Fruit fly (Drosophila melanogaster) whole organism, prepupa: ENCODE measurements around the gene CG32683.
A peak's percentile ranks its signal among the peaks of the same experiment; 100 is the strongest.

Source experiments
- Blimp-1 ChIP-seq: fragments of 200-800 bp; sonication (Bioruptor generic); optimal IDR thresholded peaks from 3 replicates; lab custom pipeline; 2017; ENCODE audit warnings: missing biosample characterization, missing genetic modification characterization, mild to moderate bottlenecking, moderate library complexity, missing genetic modification reagents
- CG10631 ChIP-seq: fragments of 200-800 bp; sonication (Bioruptor generic); optimal IDR thresholded peaks from 2 replicates; lab custom pipeline; 2016; ENCODE audit warnings: missing biosample characterization, missing genetic modification characterization
- CG10669 ChIP-seq: fragments of 200-800 bp; sonication (Bioruptor generic); optimal IDR thresholded peaks from 3 replicates; lab custom pipeline; 2018; ENCODE audit warnings: missing biosample characterization, mild to moderate bottlenecking, missing genetic modification characterization, moderate library complexity
- CG11294 ChIP-seq: fragments of 200-800 bp; sonication (Bioruptor generic); IDR thresholded peaks from 2 replicates; pipeline ENCODE4 v1.3.6; 2022; ENCODE audit warnings: missing biosample characterization, missing genetic modification characterization
- CG11902 ChIP-seq: fragments of 200-800 bp; sonication (Bioruptor generic); optimal IDR thresholded peaks from 3 replicates; lab custom pipeline; 2016; ENCODE audit warnings: missing biosample characterization, missing genetic modification characterization
- CG15336 ChIP-seq: fragments of 200-800 bp; sonication (Bioruptor generic); IDR thresholded peaks from 2 replicates; pipeline ENCODE4 v1.3.6; 2022; ENCODE audit warnings: missing biosample characterization, missing genetic modification characterization
- CG1621 ChIP-seq: fragments of 200-800 bp; sonication (Bioruptor generic); optimal IDR thresholded peaks from 3 replicates; lab custom pipeline; 2018; ENCODE audit warnings: missing biosample characterization, mild to moderate bottlenecking, missing genetic modification characterization
- CG16779 ChIP-seq: fragments of 200-800 bp; sonication (Bioruptor generic); optimal IDR thresholded peaks from 3 replicates; lab custom pipeline; 2017; ENCODE audit warnings: missing biosample characterization, mild to moderate bottlenecking, missing genetic modification characterization
- CG31627 ChIP-seq: fragments of 200-800 bp; sonication (Bioruptor generic); optimal IDR thresholded peaks from 3 replicates; lab custom pipeline; 2016; ENCODE audit warnings: missing biosample characterization, missing genetic modification characterization
- CG32006 ChIP-seq: fragments of 200-800 bp; sonication (Bioruptor generic); optimal IDR thresholded peaks from 3 replicates; lab custom pipeline; 2017; ENCODE audit warnings: missing biosample characterization, mild to moderate bottlenecking, missing genetic modification characterization
- CG34406 ChIP-seq: fragments of 200-800 bp; sonication (Bioruptor generic); optimal IDR thresholded peaks from 3 replicates; lab custom pipeline; 2016; ENCODE audit warnings: missing biosample characterization, missing genetic modification characterization
- CG3919 ChIP-seq: fragments of 200-800 bp; sonication (Bioruptor generic); optimal IDR thresholded peaks from 3 replicates; lab custom pipeline; 2016; ENCODE audit warnings: missing biosample characterization, missing genetic modification characterization
- CG6163 ChIP-seq: fragments of 200-800 bp; sonication (Bioruptor generic); IDR thresholded peaks from 3 replicates; pipeline ENCODE4 v1.3.6; 2022; ENCODE audit warnings: missing biosample characterization, missing genetic modification characterization
- CG6276 ChIP-seq: fragments of 200-800 bp; sonication (Bioruptor generic); optimal IDR thresholded peaks from 2 replicates; lab custom pipeline; 2017; ENCODE audit warnings: missing biosample characterization, mild to moderate bottlenecking, missing genetic modification characterization
- CG6808 ChIP-seq: fragments of 200-800 bp; sonication (Bioruptor generic); optimal IDR thresholded peaks from 3 replicates; lab custom pipeline; 2017; ENCODE audit warnings: missing biosample characterization, missing genetic modification characterization, mild to moderate bottlenecking, moderate library complexity, missing genetic modification reagents
- CG6854 ChIP-seq: fragments of 200-800 bp; sonication (Bioruptor generic); optimal IDR thresholded peaks from 2 replicates; lab custom pipeline; 2017; ENCODE audit warnings: missing biosample characterization, mild to moderate bottlenecking, missing genetic modification characterization
- CG7368 ChIP-seq: fragments of 200-800 bp; sonication (Bioruptor generic); optimal IDR thresholded peaks from 3 replicates; lab custom pipeline; 2016; ENCODE audit warnings: missing biosample characterization, missing genetic modification characterization
- CG8119 ChIP-seq: fragments of 200-800 bp; sonication (Bioruptor generic); IDR thresholded peaks from 3 replicates; pipeline ENCODE4 v1.3.6; 2022; ENCODE audit warnings: missing biosample characterization, missing genetic modification characterization
- CG8319 ChIP-seq: fragments of 200-800 bp; sonication (Bioruptor generic); optimal IDR thresholded peaks from 3 replicates; lab custom pipeline; 2016; ENCODE audit warnings: missing biosample characterization, missing genetic modification characterization
- CG8632 ChIP-seq: fragments of 200-800 bp; sonication (Bioruptor generic); optimal IDR thresholded peaks from 3 replicates; lab custom pipeline; 2016; ENCODE audit warnings: missing biosample characterization, missing genetic modification characterization
- CG9139 ChIP-seq: fragments of 200-800 bp; sonication (Bioruptor generic); optimal IDR thresholded peaks from 3 replicates; lab custom pipeline; 2017; ENCODE audit warnings: missing biosample characterization, mild to moderate bottlenecking, missing genetic modification characterization
- Eip75B ChIP-seq: fragments of 200-800 bp; sonication (Bioruptor generic); optimal IDR thresholded peaks from 3 replicates; lab custom pipeline; 2016; ENCODE audit warnings: missing biosample characterization, missing genetic modification characterization
- Eip78C ChIP-seq: fragments of 200-800 bp; sonication (Bioruptor generic); peaks from one replicate; lab custom pipeline; 2016; ENCODE audit warnings: missing biosample characterization, missing genetic modification characterization
- Eip93F ChIP-seq: fragments of 200-800 bp; sonication (Bioruptor generic); optimal IDR thresholded peaks from 2 replicates; lab custom pipeline; 2016; ENCODE audit warnings: missing biosample characterization, mild to moderate bottlenecking, missing genetic modification characterization
- Ets21C ChIP-seq: fragments of 200-800 bp; sonication (Bioruptor generic); optimal IDR thresholded peaks from 3 replicates; lab custom pipeline; 2016; ENCODE audit warnings: missing biosample characterization, missing genetic modification characterization
- Gug ChIP-seq: fragments of 200-800 bp; sonication (Bioruptor generic); IDR thresholded peaks from 2 replicates; pipeline ENCODE4 v1.3.6; 2022; ENCODE audit warnings: missing biosample characterization, missing genetic modification characterization
- Hr38 ChIP-seq: sonication (Bioruptor generic); optimal IDR thresholded peaks from 2 replicates; lab custom pipeline; 2016; ENCODE audit warnings: missing biosample characterization, missing genetic modification characterization
- Hr39 ChIP-seq: fragments of 200-800 bp; sonication (Bioruptor generic); optimal IDR thresholded peaks from 2 replicates; lab custom pipeline; 2016; ENCODE audit warnings: missing biosample characterization, missing genetic modification characterization
- Met ChIP-seq: fragments of 200-800 bp; sonication (Bioruptor generic); optimal IDR thresholded peaks from 3 replicates; lab custom pipeline; 2016; ENCODE audit warnings: missing biosample characterization, missing genetic modification characterization
- OdsH ChIP-seq: fragments of 200-800 bp; sonication (Bioruptor generic); optimal IDR thresholded peaks from 3 replicates; lab custom pipeline; 2016; ENCODE audit warnings: missing biosample characterization, missing genetic modification characterization
- Sox102F ChIP-seq: fragments of 200-800 bp; sonication (Bioruptor generic); optimal IDR thresholded peaks from 2 replicates; lab custom pipeline; 2016; ENCODE audit warnings: missing biosample characterization, mild to moderate bottlenecking, missing genetic modification characterization
- Sox14 ChIP-seq: fragments of 200-800 bp; sonication (Bioruptor generic); optimal IDR thresholded peaks from 3 replicates; lab custom pipeline; 2016; ENCODE audit warnings: missing biosample characterization, missing genetic modification characterization
- cyc ChIP-seq: fragments of 200-800 bp; sonication (Bioruptor generic); optimal IDR thresholded peaks from 3 replicates; lab custom pipeline; 2016; ENCODE audit warnings: missing biosample characterization, missing genetic modification characterization
- dac ChIP-seq: fragments of 200-800 bp; sonication (Bioruptor generic); optimal IDR thresholded peaks from 2 replicates; lab custom pipeline; 2017; ENCODE audit warnings: missing biosample characterization, mild to moderate bottlenecking, missing genetic modification characterization
- dsx ChIP-seq: fragments of 200-800 bp; optimal IDR thresholded peaks from 3 replicates; lab custom pipeline; 2019; ENCODE audit warnings: missing biosample characterization, mild to moderate bottlenecking, missing genetic modification characterization, moderate library complexity; ENCODE audit not compliant: poor library complexity, severe bottlenecking
- eg ChIP-seq: fragments of 200-800 bp; sonication (Bioruptor generic); IDR thresholded peaks from 3 replicates; pipeline ENCODE4 v1.3.6; 2022; ENCODE audit warnings: missing biosample characterization, missing genetic modification characterization
- esn ChIP-seq: fragments of 200-800 bp; sonication (Bioruptor generic); optimal IDR thresholded peaks from 2 replicates; lab custom pipeline; 2016; ENCODE audit warnings: missing biosample characterization, mild to moderate bottlenecking, missing genetic modification characterization, moderate library complexity
- fd85E ChIP-seq: fragments of 200-800 bp; sonication (Bioruptor generic); optimal IDR thresholded peaks from 3 replicates; lab custom pipeline; 2016; ENCODE audit warnings: missing biosample characterization, missing genetic modification characterization
- fkh ChIP-seq: fragments of 200-800 bp; sonication (Bioruptor generic); optimal IDR thresholded peaks from 3 replicates; lab custom pipeline; 2017; ENCODE audit warnings: missing biosample characterization, mild to moderate bottlenecking, missing genetic modification characterization, moderate library complexity
- net ChIP-seq: fragments of 200-800 bp; sonication (Bioruptor generic); optimal IDR thresholded peaks from 3 replicates; lab custom pipeline; 2016; ENCODE audit warnings: missing biosample characterization, missing genetic modification characterization
- pdm3 ChIP-seq: fragments of 200-800 bp; sonication (Bioruptor generic); optimal IDR thresholded peaks from 3 replicates; lab custom pipeline; 2016; ENCODE audit warnings: missing biosample characterization, missing genetic modification characterization
- salr ChIP-seq, 2 experiments: fragments of 200-800 bp; sonication (Bioruptor generic); optimal IDR thresholded peaks; 3 replicates each; lab custom pipeline; 2016 to 2018; ENCODE audit warnings: missing biosample characterization in 2 of 2, missing genetic modification characterization in 2 of 2, mild to moderate bottlenecking in 1 of 2
- spab ChIP-seq: fragments of 200-800 bp; sonication (Bioruptor generic); optimal IDR thresholded peaks from 2 replicates; lab custom pipeline; 2017; ENCODE audit warnings: missing biosample characterization, mild to moderate bottlenecking, missing genetic modification characterization, missing genetic modification reagents
- topi ChIP-seq: fragments of 200-800 bp; sonication (Bioruptor generic); optimal IDR thresholded peaks from 3 replicates; lab custom pipeline; 2016; ENCODE audit warnings: missing biosample characterization, missing genetic modification characterization
- vri ChIP-seq: fragments of 200-800 bp; sonication (Bioruptor generic); optimal IDR thresholded peaks from 3 replicates; lab custom pipeline; 2016; ENCODE audit warnings: missing biosample characterization, mild to moderate bottlenecking, missing genetic modification characterization

The CG32683 gene

DNA sequence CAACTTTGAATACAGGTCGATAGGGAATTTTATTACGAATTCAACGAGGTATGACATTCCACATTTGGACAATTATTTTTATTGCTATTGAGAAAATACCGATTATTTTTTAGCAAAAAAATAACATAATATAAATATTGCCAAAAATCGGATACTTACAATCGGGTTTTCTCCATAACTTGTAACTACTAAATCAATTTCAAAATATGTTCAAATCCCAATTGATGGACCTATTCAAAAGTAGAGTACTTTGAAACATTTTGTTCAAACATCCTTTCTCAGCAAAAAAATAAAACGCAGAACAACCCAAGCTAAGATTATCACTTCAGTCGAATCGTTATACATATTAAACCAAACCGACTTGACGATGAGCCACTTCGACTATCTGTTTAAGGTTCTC is 37.6 kb downstream of the CG32683 start, which contains the start of gene RabX2:
TSS of gene RabX2 (plus strand) at position 301 of the 400 bp plus-strand sequence.
- TF ChIP-seq cyc (GFP tag; lab: Kevin White, UChicago), result no peak
- no peak for TF ChIP-seq CG16779 (tag; lab: Kevin White, UChicago)
- no peak for TF ChIP-seq dsx (GFP tag; lab: Kevin White, UChicago)
- no peak for TF ChIP-seq CG6808 (GFP tag; lab: Kevin White, UChicago)
- no peak for TF ChIP-seq pdm3 (GFP tag; lab: Kevin White, UChicago)
- TF ChIP-seq CG15336 (GFP tag; lab: Robert Waterston, UW), result no peak
- TF ChIP-seq OdsH, result no peak
- TF ChIP-seq vri, result no peak
- TF ChIP-seq Blimp-1 (GFP tag; lab: Kevin White, UChicago), result no peak
- TF ChIP-seq CG1621 (tag; lab: Kevin White, UChicago), result no peak
- no peak for TF ChIP-seq net (GFP tag; lab: Kevin White, UChicago)
- TF ChIP-seq fkh (GFP tag; lab: Kevin White, UChicago), result no peak
- TF ChIP-seq CG8119 (GFP tag; lab: Robert Waterston, UW), result no peak
- no peak for TF ChIP-seq CG32006 (GFP tag; lab: Kevin White, UChicago)
- TF ChIP-seq spab, result no peak

DNA sequence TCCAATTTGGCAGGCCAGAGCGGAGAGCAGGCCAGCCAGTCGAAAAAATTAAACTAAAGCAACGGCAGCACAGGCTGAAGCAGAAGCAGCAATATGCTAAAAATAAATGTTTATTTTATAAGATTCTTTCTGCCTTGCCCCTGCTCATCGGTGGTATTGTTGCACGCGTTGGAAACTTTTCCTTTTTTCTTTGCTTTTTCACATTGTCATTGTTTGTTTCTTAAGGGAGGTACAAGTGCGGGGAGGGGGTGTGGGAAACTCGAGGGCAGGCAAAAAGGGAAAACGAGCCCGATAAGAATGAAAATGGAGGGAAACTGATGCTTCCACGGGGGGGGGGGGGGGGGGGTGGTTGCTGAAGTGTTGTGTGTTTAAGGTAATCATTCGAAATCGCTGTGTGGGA is 55.7 kb downstream of the CG32683 start:
- no peak for TF ChIP-seq Eip93F (GFP tag; lab: Kevin White, UChicago)
- TF ChIP-seq CG34406 (GFP tag; lab: Kevin White, UChicago), result no peak
- no peak for TF ChIP-seq Gug (GFP tag; lab: Robert Waterston, UW)
- TF ChIP-seq fkh (GFP tag; lab: Kevin White, UChicago), result no peak
- no peak for TF ChIP-seq Met (GFP tag; lab: Kevin White, UChicago)
- TF ChIP-seq CG10669 (GFP tag; lab: Kevin White, UChicago), result no peak
- no peak for TF ChIP-seq CG11902 (GFP tag; lab: Kevin White, UChicago)
- no peak for TF ChIP-seq CG1621 (tag; lab: Kevin White, UChicago)
- TF ChIP-seq cyc (GFP tag; lab: Kevin White, UChicago), result no peak
- no peak for TF ChIP-seq dsx (GFP tag; lab: Kevin White, UChicago)

dm6 chrX:10397514-10398133 is 57.1 kb downstream of the CG32683 start:
- TF ChIP-seq CG6854 (GFP tag; lab: Kevin White, UChicago), result no peak
- TF ChIP-seq CG8632, result no peak
- TF ChIP-seq CG34406 (GFP tag; lab: Kevin White, UChicago), result peak; percentile 15
- TF ChIP-seq CG9139 (GFP tag; lab: Kevin White, UChicago), result no peak
- TF ChIP-seq CG8319 (GFP tag; lab: Kevin White, UChicago), result no peak
- no peak for TF ChIP-seq CG6808 (GFP tag; lab: Kevin White, UChicago)
- TF ChIP-seq CG11902 (GFP tag; lab: Kevin White, UChicago), result no peak
- TF ChIP-seq Met (GFP tag; lab: Kevin White, UChicago), result peak; percentile 27
- TF ChIP-seq Eip78C (GFP tag; lab: Kevin White, UChicago), result peak; percentile 71
- TF ChIP-seq fd85E (GFP tag; lab: Kevin White, UChicago), result no peak
- peak; percentile 35 for TF ChIP-seq topi (GFP tag; lab: Kevin White, UChicago)
- TF ChIP-seq CG6163 (GFP tag; lab: Robert Waterston, UW), result 0 out of 3 replicates have a peak, but pooled peaks have one; percentile 28
- no peak for TF ChIP-seq salr (GFP tag; optimal IDR thresholded peaks at IDR 0.05; lab: Kevin White, UChicago)
- TF ChIP-seq Ets21C, result no peak
- TF ChIP-seq CG11294, result no peak
- TF ChIP-seq dac, result no peak
- peak; percentile 13 for TF ChIP-seq CG32006 (GFP tag; lab: Kevin White, UChicago)
- TF ChIP-seq CG31627 (GFP tag; lab: Kevin White, UChicago), result peak; percentile 12
- no peak for TF ChIP-seq Hr38 (GFP tag; lab: Kevin White, UChicago)
- no peak for TF ChIP-seq CG3919
- 0 out of 2 replicates have a peak, but pooled peaks have one; percentile 18 for TF ChIP-seq CG15336 (GFP tag; lab: Robert Waterston, UW)
- peak; percentile 2 for TF ChIP-seq Hr39 (GFP tag; lab: Kevin White, UChicago)
- TF ChIP-seq eg, result peak; percentile 44; the same call in 1 of the 3 replicates
- TF ChIP-seq CG7368, result no peak
- no peak for TF ChIP-seq CG10631
- no peak for TF ChIP-seq CG1621 (tag; lab: Kevin White, UChicago)
- no peak for TF ChIP-seq CG6276
- no peak for TF ChIP-seq Eip75B (GFP tag; lab: Kevin White, UChicago)
- peak; percentile 15 for TF ChIP-seq Sox102F (GFP tag; lab: Kevin White, UChicago)
- no peak for TF ChIP-seq Sox14 (GFP tag; lab: Kevin White, UChicago)
- no peak for TF ChIP-seq dsx (GFP tag; lab: Kevin White, UChicago)
- TF ChIP-seq esn (GFP tag; lab: Kevin White, UChicago), result peak; percentile 43
